Worm (Caenorhabditis elegans) whole organism, midembryonic: ENCODE results near the gene K01D12.8.

Source experiments
- T22C8.4 ChIP-seq: fragments of 200-800 bp; sonication (Bioruptor generic); IDR thresholded peaks from 2 replicates; pipeline ENCODE4 v1.3.6; 2022; ENCODE audit warnings: missing genetic modification characterization, missing compliant biosample characterization
- flt-1 ChIP-seq: fragments of 200-800 bp; sonication (Bioruptor generic); IDR thresholded peaks from 2 replicates; pipeline ENCODE4 v1.3.6; 2022; ENCODE audit warnings: missing genetic modification characterization, missing compliant biosample characterization
- klf-2 ChIP-seq: fragments of 200-800 bp; sonication (Bioruptor generic); conservative IDR thresholded peaks from 2 replicates; pipeline ENCODE4 v1.3.6; 2022; ENCODE audit warnings: missing genetic modification reagents, missing genetic modification characterization, missing compliant biosample characterization
- ref-1 ChIP-seq: fragments of 200-800 bp; sonication (Bioruptor generic); conservative IDR thresholded peaks from 2 replicates; pipeline ENCODE4 v1.3.6; 2022; ENCODE audit warnings: missing genetic modification reagents, missing genetic modification characterization, missing compliant biosample characterization
- tab-1 ChIP-seq: fragments of 200-800 bp; sonication (Bioruptor generic); IDR thresholded peaks from 2 replicates; pipeline ENCODE4 v1.3.6; 2022; ENCODE audit warnings: missing genetic modification characterization, missing compliant biosample characterization
- ztf-23 ChIP-seq: fragments of 200-800 bp; sonication (Bioruptor generic); IDR thresholded peaks from 2 replicates; pipeline ENCODE4 v1.3.6; 2022; ENCODE audit warnings: missing genetic modification reagents, missing genetic modification characterization, missing compliant biosample characterization
- ztf-29 ChIP-seq: fragments of 200-800 bp; sonication (Bioruptor generic); IDR thresholded peaks from 2 replicates; pipeline ENCODE4 v1.3.6; 2022; ENCODE audit warnings: missing genetic modification reagents, missing genetic modification characterization, missing compliant biosample characterization

DNA sequence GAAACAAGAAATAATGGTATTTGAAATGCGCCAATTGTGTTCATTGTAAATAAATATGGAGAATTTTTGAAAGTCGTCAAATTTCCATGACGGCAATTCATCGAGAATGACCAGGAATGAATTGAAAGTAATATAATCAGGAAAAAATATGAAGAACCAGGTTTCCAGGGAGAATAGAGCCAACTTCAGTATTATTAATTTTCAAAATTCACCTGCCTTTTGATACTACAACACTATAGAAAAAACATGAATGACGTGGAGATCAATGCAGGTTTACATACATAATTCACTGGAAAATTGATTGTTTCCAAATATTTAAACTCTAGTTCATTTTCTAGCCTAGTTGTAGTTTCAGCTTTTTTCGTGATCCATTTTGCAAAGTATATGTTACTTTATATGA, 31.3 kb downstream of the K01D12.8 start, which contains the start of gene srh-25:
- TF ChIP-seq ztf-23 (no peak), ztf-29 (GFP tag; lab: Robert Waterston, UW) (no peak), ref-1 (GFP tag; lab: Robert Waterston, UW) (no peak), klf-2 (GFP tag; lab: Robert Waterston, UW) (no peak), T22C8.4 (GFP tag; lab: Robert Waterston, UW) (no peak), flt-1 (GFP tag; lab: Robert Waterston, UW) (no peak), tab-1 (GFP tag; lab: Robert Waterston, UW) (no peak)
